Worm (Caenorhabditis elegans) whole organism, young adult: ENCODE results near the gene ccpp-6.

ENCODE experiments used
- attf-6 ChIP-seq: fragments of 200-800 bp; sonication (Bioruptor generic); IDR thresholded peaks from 2 replicates; pipeline ENCODE4 v1.3.6; 2022; ENCODE audit warnings: missing genetic modification reagents, missing genetic modification characterization, missing compliant biosample characterization
- cebp-1 ChIP-seq, 2 experiments: fragments of 200-800 bp in 1 of 2; sonication (Bioruptor generic) in 1 of 2; sonication (generic microtip) in 1 of 2; IDR thresholded peaks in 1 of 2; optimal IDR thresholded peaks in 1 of 2; 2 replicates each; pipeline versions ENCODE4 v1.3.6 to Lab custom; 2017 to 2022; ENCODE audit warnings: missing compliant biosample characterization in 2 of 2, missing genetic modification characterization in 2 of 2, mild to moderate bottlenecking in 1 of 2, missing genetic modification reagents in 1 of 2, moderate library complexity in 1 of 2
- egl-44 ChIP-seq: fragments of 200-800 bp; sonication (Bioruptor generic); IDR thresholded peaks from 2 replicates; pipeline ENCODE4 v1.3.6; 2022; ENCODE audit warnings: missing genetic modification reagents, missing genetic modification characterization, missing compliant biosample characterization
- lir-1 ChIP-seq: fragments of 200-800 bp; sonication (Bioruptor generic); conservative IDR thresholded peaks from 2 replicates; pipeline ENCODE4 v1.3.6; 2022; ENCODE audit warnings: missing genetic modification reagents, missing genetic modification characterization, missing compliant biosample characterization
- nhr-120 ChIP-seq: fragments of 200-800 bp; sonication (Bioruptor generic); IDR thresholded peaks from 2 replicates; pipeline ENCODE4 v1.3.6; 2022; ENCODE audit warnings: missing genetic modification characterization, missing compliant biosample characterization
- rcor-1 ChIP-seq: fragments of 200-800 bp; sonication (Bioruptor generic); IDR thresholded peaks from 2 replicates; pipeline ENCODE4 v1.3.6; 2022; ENCODE audit warnings: missing genetic modification reagents, missing genetic modification characterization, missing compliant biosample characterization
- snpc-1.3 ChIP-seq: sonication (generic microtip); optimal IDR thresholded peaks from 2 replicates; lab custom pipeline; 2017; ENCODE audit warnings: missing genetic modification characterization, mild to moderate bottlenecking, missing compliant biosample characterization, antibody characterized with exemption, moderate library complexity, missing genotype, missing genetic modification reagents; ENCODE audit not compliant: insufficient read depth
- somi-1 ChIP-seq: fragments of 200-800 bp; sonication (Bioruptor generic); optimal IDR thresholded peaks from 2 replicates; lab custom pipeline; 2018; ENCODE audit warnings: mild to moderate bottlenecking, missing genetic modification characterization, missing compliant biosample characterization
- unc-62 ChIP-seq: fragments of 150-350 bp; optimal IDR thresholded peaks from 2 replicates; lab custom pipeline; 2014; ENCODE audit warnings: missing biosample characterization, missing genetic modification reagents, missing genetic modification characterization
- zim-3 ChIP-seq: sonication (generic microtip); optimal IDR thresholded peaks from 2 replicates; lab custom pipeline; 2017; ENCODE audit warnings: mild to moderate bottlenecking, missing genetic modification characterization, moderate library complexity, missing compliant biosample characterization

DNA sequence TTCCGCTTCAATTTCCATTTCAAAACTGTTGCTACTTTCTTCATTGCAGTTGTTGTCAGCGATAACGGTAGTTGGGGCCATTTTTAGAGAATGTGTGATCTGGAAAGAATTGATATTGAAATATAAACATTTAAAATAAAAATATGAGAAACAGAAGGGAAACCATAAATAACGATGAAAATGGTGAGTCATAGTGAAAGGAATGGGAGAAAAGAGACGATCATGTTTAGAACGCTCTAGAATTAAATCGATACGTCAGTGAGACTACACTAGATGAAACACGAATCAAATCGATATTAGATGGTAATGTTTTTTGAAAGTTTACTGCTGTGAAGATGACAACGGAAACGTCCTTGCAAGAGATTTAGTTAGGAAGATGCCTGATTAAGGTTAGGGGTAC, 21.8 kb upstream of the ccpp-6 start, which contains the start of the genes EEED8.12 and EEED8.4:
- TF ChIP-seq nhr-120: no peak
- no peak for TF ChIP-seq zim-3
- TF ChIP-seq lir-1 (GFP tag; lab: Robert Waterston, UW): no peak
- TF ChIP-seq snpc-1.3 (tag; lab: Kevin White, UChicago): no peak
- TF ChIP-seq somi-1 (GFP tag; lab: Kevin White, UChicago): no peak
- no peak for TF ChIP-seq cebp-1 (GFP tag; IDR thresholded peaks at IDR 0.05; lab: Robert Waterston, UW)
- TF ChIP-seq cebp-1 (tag; optimal IDR thresholded peaks at IDR 0.05; lab: Kevin White, UChicago): no peak
- TF ChIP-seq attf-6 (GFP tag; lab: Robert Waterston, UW): no peak
- no peak for TF ChIP-seq rcor-1 (GFP tag; lab: Robert Waterston, UW)
- TF ChIP-seq egl-44 (GFP tag; lab: Robert Waterston, UW): no peak
- no peak for TF ChIP-seq unc-62 (GFP tag; lab: Kevin White, UChicago)
